Worm (Caenorhabditis elegans) whole organism, L1 larva: ENCODE results near the gene srv-12.
A peak's percentile ranks its signal among the peaks of the same experiment; 100 is the strongest.

Experiments
- aly-2 ChIP-seq: fragments of 150-350 bp; optimal IDR thresholded peaks from 2 replicates; lab custom pipeline; 2014; ENCODE audit warnings: missing biosample characterization, missing genetic modification characterization
- ama-1 ChIP-seq: fragments of 150-350 bp; optimal IDR thresholded peaks from 2 replicates; lab custom pipeline; 2014
- blmp-1 ChIP-seq: fragments of 150-350 bp; optimal IDR thresholded peaks from 2 replicates; lab custom pipeline; 2014; ENCODE audit warnings: missing biosample characterization, missing genetic modification characterization
- elt-3 ChIP-seq, 6 experiments: fragments of 150-350 bp in 1 of 6; sonication (generic microtip); optimal IDR thresholded peaks; 2 replicates each; lab custom pipeline; 2017 to 2018; ENCODE audit warnings: missing biosample characterization in 6 of 6, missing genetic modification characterization in 6 of 6, inconsistent platforms in 1 of 6
- fos-1 ChIP-seq: fragments of 150-350 bp; optimal IDR thresholded peaks from 2 replicates; lab custom pipeline; 2014; ENCODE audit warnings: missing biosample characterization, missing genetic modification characterization
- jun-1 ChIP-seq: fragments of 150-350 bp; optimal IDR thresholded peaks from 2 replicates; lab custom pipeline; 2014; ENCODE audit warnings: missing biosample characterization, missing genetic modification reagents, missing genetic modification characterization
- lin-13 ChIP-seq: fragments of 150-350 bp; optimal IDR thresholded peaks from 2 replicates; lab custom pipeline; 2014; ENCODE audit warnings: missing biosample characterization, missing genetic modification reagents, missing genetic modification characterization
- lin-14 ChIP-seq: fragments of 200-800 bp; sonication (Bioruptor generic); optimal IDR thresholded peaks from 2 replicates; lab custom pipeline; 2018; ENCODE audit warnings: mild to moderate bottlenecking, missing genetic modification characterization, moderate library complexity, missing compliant biosample characterization
- lin-15B ChIP-seq: fragments of 150-350 bp; sonication (generic microtip); optimal IDR thresholded peaks from 3 replicates; lab custom pipeline; 2014; ENCODE audit warnings: missing biosample characterization, missing genetic modification characterization
- lsy-2 ChIP-seq, 2 experiments: fragments of 150-350 bp; optimal IDR thresholded peaks; 2 replicates each; lab custom pipeline; 2014; ENCODE audit warnings: missing biosample characterization in 2 of 2, missing genetic modification characterization in 2 of 2
- nhr-12 ChIP-seq: sonication (generic microtip); optimal IDR thresholded peaks from 2 replicates; lab custom pipeline; 2017; ENCODE audit warnings: missing biosample characterization, missing genetic modification characterization
- snpc-4 ChIP-seq: fragments of 150-350 bp; optimal IDR thresholded peaks from 2 replicates; lab custom pipeline; 2014; ENCODE audit warnings: missing biosample characterization, missing genetic modification characterization
- unc-130 ChIP-seq: fragments of 150-350 bp; optimal IDR thresholded peaks from 2 replicates; lab custom pipeline; 2017; ENCODE audit warnings: missing biosample characterization, missing genetic modification characterization, inconsistent platforms
- xbp-1 ChIP-seq: sonication (generic microtip); optimal IDR thresholded peaks from 2 replicates; lab custom pipeline; 2016; ENCODE audit warnings: missing genetic modification characterization, missing compliant biosample characterization

DNA sequence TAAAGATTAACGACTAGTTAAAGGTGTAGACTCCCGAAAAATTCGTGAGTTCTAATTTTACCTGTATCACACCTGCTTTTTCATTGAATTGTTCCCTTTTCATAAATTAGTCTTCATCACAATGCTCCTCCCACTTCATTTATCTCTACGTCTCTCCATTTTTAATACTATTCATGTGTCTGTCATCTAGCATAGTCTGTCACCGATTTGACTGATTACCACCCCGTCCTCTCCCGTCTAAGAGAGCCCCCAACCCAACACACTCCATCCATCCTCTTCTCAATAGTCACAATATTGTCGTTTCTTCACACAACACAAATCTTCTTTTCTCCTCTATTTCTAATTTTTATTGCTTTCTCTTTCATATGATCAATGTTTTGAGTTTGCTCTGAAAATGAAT is 11.7 kb upstream of the srv-12 start:
- TF ChIP-seq elt-3 (tag; optimal IDR thresholded peaks at IDR 0.05; lab: Kevin White, UChicago) = no peak
- no peak for TF ChIP-seq lin-13 (GFP tag; lab: Kevin White, UChicago)
- no peak for TF ChIP-seq snpc-4 (tag; lab: Kevin White, UChicago)
- TF ChIP-seq jun-1 (tag; lab: Kevin White, UChicago) = no peak
- no peak for TF ChIP-seq lsy-2 (tag; optimal IDR thresholded peaks at IDR 0.05; lab: Kevin White, UChicago)
- no peak for TF ChIP-seq lin-15B (tag; lab: Kevin White, UChicago)
- TF ChIP-seq nhr-12 (tag; lab: Kevin White, UChicago) = no peak
- TF ChIP-seq lin-14 = peak; percentile 52
- no peak for TF ChIP-seq blmp-1 (tag; lab: Kevin White, UChicago)
- no peak for TF ChIP-seq fos-1 (tag; lab: Kevin White, UChicago)
- TF ChIP-seq unc-130 = no peak
- TF ChIP-seq xbp-1 = no peak
- no peak for TF ChIP-seq ama-1 (lab: Kevin White, UChicago)
- TF ChIP-seq aly-2 (tag; lab: Kevin White, UChicago) = no peak
